Fruit fly (Drosophila melanogaster): ENCODE results near the gene msl-1.
A peak's percentile ranks its signal among the peaks of the same experiment; 100 is the strongest.

Gene msl-1

dm6 chr2L:18677910-18678639 lies 10.5 kb downstream of the msl-1 start:
- TF ChIP-seq Dll (optimal IDR thresholded peaks at IDR 0.05) = no peak
- no peak for TF ChIP-seq usp (GFP tag; optimal IDR thresholded peaks at IDR 0.05)
- TF ChIP-seq pan (optimal IDR thresholded peaks at IDR 0.05) = no peak
- no peak for TF ChIP-seq EcR (GFP tag; optimal IDR thresholded peaks at IDR 0.05)
- TF ChIP-seq CG8478 (optimal IDR thresholded peaks at IDR 0.05) = no peak
- no peak for TF ChIP-seq psq (optimal IDR thresholded peaks at IDR 0.05)

- TF ChIP-seq usp (GFP tag; optimal IDR thresholded peaks at IDR 0.05) = no peak
- no peak for TF ChIP-seq pan (optimal IDR thresholded peaks at IDR 0.05)
- TF ChIP-seq Dll (optimal IDR thresholded peaks at IDR 0.05) = no peak
- TF ChIP-seq psq (optimal IDR thresholded peaks at IDR 0.05) = no peak
Observed at dm6 chr2L:18676948-18677820, 11.4 kb downstream of the msl-1 start, which contains the start of the genes Mst36Fa and CG31751. Gene Mst36Fa, minus strand, starts transcription at chr2L:18676998. Gene CG31751, plus strand, starts transcription at chr2L:18677221.

- no peak for TF ChIP-seq EcR (GFP tag; optimal IDR thresholded peaks at IDR 0.05)
- TF ChIP-seq usp (GFP tag; optimal IDR thresholded peaks at IDR 0.05) = no peak
- no peak for TF ChIP-seq psq (optimal IDR thresholded peaks at IDR 0.05)
- no peak for TF ChIP-seq CG8478 (optimal IDR thresholded peaks at IDR 0.05)
- TF ChIP-seq pan (optimal IDR thresholded peaks at IDR 0.05) = no peak
- no peak for TF ChIP-seq Dll (optimal IDR thresholded peaks at IDR 0.05)
Observed at dm6 chr2L:18674994-18675393, 13.6 kb downstream of the msl-1 start, which contains the start of gene Mst36Fb. Gene Mst36Fb, minus strand, starts transcription at chr2L:18675094.

- TF ChIP-seq pan (optimal IDR thresholded peaks at IDR 0.05) = no peak
- no peak for TF ChIP-seq usp (GFP tag; optimal IDR thresholded peaks at IDR 0.05)
- no peak for TF ChIP-seq EcR (GFP tag; optimal IDR thresholded peaks at IDR 0.05)
- TF ChIP-seq CG8478 (optimal IDR thresholded peaks at IDR 0.05) = no peak
- TF ChIP-seq psq (optimal IDR thresholded peaks at IDR 0.05) = no peak
- no peak for TF ChIP-seq Dll (optimal IDR thresholded peaks at IDR 0.05)
Observed at dm6 chr2L:18673185-18673584, 15.4 kb downstream of the msl-1 start, which contains the start of gene CG43339. Gene CG43339, minus strand, starts transcription at chr2L:18673285.

- TF ChIP-seq usp (GFP tag; optimal IDR thresholded peaks at IDR 0.05) (no peak), EcR (GFP tag; optimal IDR thresholded peaks at IDR 0.05) (no peak), pan (optimal IDR thresholded peaks at IDR 0.05) (no peak), CG8478 (optimal IDR thresholded peaks at IDR 0.05) (no peak), psq (optimal IDR thresholded peaks at IDR 0.05) (no peak), Dll (optimal IDR thresholded peaks at IDR 0.05) (no peak)
Observed at dm6 chr2L:18671146-18671545, 17.5 kb downstream of the msl-1 start, which contains the start of gene CG43338. Gene CG43338, minus strand, starts transcription at chr2L:18671246.

dm6 chr2L:18665952-18666606 lies 22.5 kb downstream of the msl-1 start:
- TF ChIP-seq EcR (GFP tag; optimal IDR thresholded peaks at IDR 0.05) = no peak
- TF ChIP-seq pan (optimal IDR thresholded peaks at IDR 0.05) = peak; percentile 26
- TF ChIP-seq CG8478 (optimal IDR thresholded peaks at IDR 0.05) = no peak
- no peak for TF ChIP-seq psq (optimal IDR thresholded peaks at IDR 0.05)

- TF ChIP-seq psq (optimal IDR thresholded peaks at IDR 0.05) (no peak), usp (GFP tag; optimal IDR thresholded peaks at IDR 0.05) (no peak), CG8478 (optimal IDR thresholded peaks at IDR 0.05) (no peak), Dll (optimal IDR thresholded peaks at IDR 0.05) (no peak), EcR (GFP tag; optimal IDR thresholded peaks at IDR 0.05) (peak in 1 of 2 experiments; percentile 82), pan (optimal IDR thresholded peaks at IDR 0.05) (no peak)
Observed at dm6 chr2L:18664707-18665550, 23.7 kb downstream of the msl-1 start.

dm6 chr2L:18663395-18663794 lies 25.2 kb downstream of the msl-1 start:
- TF ChIP-seq usp (GFP tag; optimal IDR thresholded peaks at IDR 0.05) = no peak
- no peak for TF ChIP-seq CG8478 (optimal IDR thresholded peaks at IDR 0.05)
- no peak for TF ChIP-seq psq (optimal IDR thresholded peaks at IDR 0.05)
- TF ChIP-seq EcR (GFP tag; optimal IDR thresholded peaks at IDR 0.05) = no peak
- TF ChIP-seq pan (optimal IDR thresholded peaks at IDR 0.05) = no peak
- TF ChIP-seq Dll (optimal IDR thresholded peaks at IDR 0.05) = no peak

- TF ChIP-seq EcR (GFP tag; optimal IDR thresholded peaks at IDR 0.05) = no peak
- TF ChIP-seq pan (optimal IDR thresholded peaks at IDR 0.05) = no peak
- TF ChIP-seq Dll (optimal IDR thresholded peaks at IDR 0.05) = no peak
- no peak for TF ChIP-seq usp (GFP tag; optimal IDR thresholded peaks at IDR 0.05)
- no peak for TF ChIP-seq psq (optimal IDR thresholded peaks at IDR 0.05)
- no peak for TF ChIP-seq CG8478 (optimal IDR thresholded peaks at IDR 0.05)
Observed at dm6 chr2L:18658108-18658507, 30.5 kb downstream of the msl-1 start.

- TF ChIP-seq EcR (GFP tag; optimal IDR thresholded peaks at IDR 0.05) = no peak
- no peak for TF ChIP-seq usp (GFP tag; optimal IDR thresholded peaks at IDR 0.05)
- TF ChIP-seq psq (optimal IDR thresholded peaks at IDR 0.05) = no peak
- no peak for TF ChIP-seq CG8478 (optimal IDR thresholded peaks at IDR 0.05)
- no peak for TF ChIP-seq pan (optimal IDR thresholded peaks at IDR 0.05)
- no peak for TF ChIP-seq Dll (optimal IDR thresholded peaks at IDR 0.05)
Observed at dm6 chr2L:18656691-18657237, 31.8 kb downstream of the msl-1 start.
